Fruit fly (Drosophila melanogaster): ENCODE measurements around the gene rk.

- TF ChIP-seq h (optimal IDR thresholded peaks at IDR 0.05) (no peak), ttk (optimal IDR thresholded peaks at IDR 0.05) (no peak)
Measured at dm6 chr2L:14022130-14022735, 21.2 kb upstream of the rk start.
